Fruit fly (Drosophila melanogaster) whole organism, pupa: Measurements from ENCODE around the gene Idh3b.
A peak's percentile ranks its signal among the peaks of the same experiment; 100 is the strongest.

Experiments
- CG34367 ChIP-seq: fragments of 200-800 bp; sonication (Bioruptor generic); optimal IDR thresholded peaks from 2 replicates; lab custom pipeline; 2018; ENCODE audit warnings: missing biosample characterization, mild to moderate bottlenecking, missing genetic modification characterization
- rn ChIP-seq: fragments of 200-800 bp; sonication (Bioruptor generic); IDR thresholded peaks from 2 replicates; pipeline ENCODE4 v1.3.6; 2022; ENCODE audit warnings: missing biosample characterization, missing genetic modification characterization

DNA sequence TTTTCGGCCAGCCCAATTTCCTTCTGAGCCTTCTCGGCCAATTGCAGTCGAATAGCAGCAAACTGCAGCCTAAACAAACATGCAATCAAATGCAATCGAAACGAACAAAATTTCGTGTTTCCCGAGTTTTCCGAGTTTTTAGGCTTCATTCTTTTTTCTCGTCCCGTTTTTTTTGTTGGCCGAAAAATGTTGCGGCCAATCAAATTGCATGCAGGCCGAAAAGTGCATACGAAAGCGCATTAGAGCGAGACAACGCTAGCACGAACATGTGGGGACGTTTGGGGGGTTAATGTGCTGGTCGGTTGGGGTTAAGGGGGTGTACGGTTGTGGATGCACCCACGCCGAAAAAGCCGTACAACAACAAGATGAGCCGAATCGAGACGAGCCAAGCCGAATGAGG is 29.4 kb downstream of the Idh3b start:
- TF ChIP-seq CG34367 (tag; lab: Kevin White, UChicago) (no peak), rn (GFP tag; lab: Robert Waterston, UW) (0 out of 2 replicates have a peak, but pooled peaks have one; percentile 13)
